Worm (Caenorhabditis elegans): ENCODE data around the gene T25D3.3.

- no peak for TF ChIP-seq W03F9.2 (tag; optimal IDR thresholded peaks at IDR 0.05)
- TF ChIP-seq dao-5 (tag; optimal IDR thresholded peaks at IDR 0.05), result no peak
- TF ChIP-seq him-1 (tag; optimal IDR thresholded peaks at IDR 0.05), result no peak
Observed at ce11 chrII:173679-174078, 21.3 kb downstream of the T25D3.3 start, which contains the start of gene T01D1.7.
